Fruit fly (Drosophila melanogaster) whole organism, embryonic: ENCODE data around the gene Tango2.

Source experiments
- Adf1 ChIP-seq: fragments of 200-800 bp; sonication (Bioruptor generic); IDR thresholded peaks from 2 replicates; pipeline ENCODE4 v1.3.6; 2022; ENCODE audit warnings: missing biosample characterization, missing genetic modification characterization
- CG10267 ChIP-seq: fragments of 200-800 bp; sonication (Bioruptor generic); optimal IDR thresholded peaks from 2 replicates; lab custom pipeline; 2018; ENCODE audit warnings: missing biosample characterization, mild to moderate bottlenecking, missing genetic modification characterization, moderate library complexity
- CG10462 ChIP-seq: fragments of 200-800 bp; sonication (Bioruptor generic); optimal IDR thresholded peaks from 2 replicates; lab custom pipeline; 2016; ENCODE audit warnings: missing biosample characterization, missing genetic modification characterization
- CG10543 ChIP-seq: fragments of 200-800 bp; sonication (Bioruptor generic); optimal IDR thresholded peaks from 3 replicates; lab custom pipeline; 2017; ENCODE audit warnings: missing biosample characterization, mild to moderate bottlenecking, missing genetic modification characterization, moderate library complexity
- CG10565 ChIP-seq: fragments of 200-800 bp; sonication (Bioruptor generic); optimal IDR thresholded peaks from 3 replicates; lab custom pipeline; 2016; ENCODE audit warnings: missing biosample characterization, mild to moderate bottlenecking, missing genetic modification characterization
- CG11696 ChIP-seq: fragments of 200-800 bp; sonication (Bioruptor generic); IDR thresholded peaks from 2 replicates; pipeline ENCODE4 v1.3.6; 2022; ENCODE audit warnings: missing biosample characterization, missing genetic modification characterization
- CG1529 ChIP-seq: fragments of 200-800 bp; sonication (Bioruptor generic); optimal IDR thresholded peaks from 3 replicates; lab custom pipeline; 2018; ENCODE audit warnings: missing biosample characterization, missing genetic modification characterization
- CG16863 ChIP-seq: fragments of 200-800 bp; sonication (Bioruptor generic); optimal IDR thresholded peaks from 3 replicates; lab custom pipeline; 2016; ENCODE audit warnings: missing biosample characterization, missing genetic modification characterization
- CG17568 ChIP-seq: fragments of 200-800 bp; sonication (Bioruptor generic); optimal IDR thresholded peaks from 2 replicates; lab custom pipeline; 2018; ENCODE audit warnings: missing biosample characterization, mild to moderate bottlenecking, missing genetic modification characterization, moderate library complexity
- CG1792 ChIP-seq: fragments of 200-800 bp; sonication (Bioruptor generic); optimal IDR thresholded peaks from 2 replicates; lab custom pipeline; 2016; ENCODE audit warnings: missing biosample characterization, missing genetic modification characterization
- CG18599 ChIP-seq: fragments of 200-800 bp; sonication (Bioruptor generic); optimal IDR thresholded peaks from 3 replicates; lab custom pipeline; 2017; ENCODE audit warnings: missing biosample characterization, missing genetic modification characterization, mild to moderate bottlenecking, moderate library complexity, missing genetic modification reagents
- CG18764 ChIP-seq: fragments of 200-800 bp; sonication (Bioruptor generic); optimal IDR thresholded peaks from 3 replicates; lab custom pipeline; 2016; ENCODE audit warnings: missing biosample characterization, missing genetic modification characterization
- CG2678 ChIP-seq: fragments of 200-800 bp; sonication (Bioruptor generic); optimal IDR thresholded peaks from 3 replicates; lab custom pipeline; 2019; ENCODE audit warnings: missing biosample characterization, mild to moderate bottlenecking, missing genetic modification characterization, moderate library complexity
- CG2712 ChIP-seq: fragments of 200-800 bp; optimal IDR thresholded peaks from 3 replicates; lab custom pipeline; 2019; ENCODE audit warnings: missing biosample characterization, mild to moderate bottlenecking, missing genetic modification characterization, moderate library complexity
- CG3995 ChIP-seq: fragments of 200-800 bp; sonication (Bioruptor generic); optimal IDR thresholded peaks from 3 replicates; lab custom pipeline; 2016; ENCODE audit warnings: missing biosample characterization, missing genetic modification characterization
- CG5953 ChIP-seq: fragments of 200-800 bp; sonication (Bioruptor generic); IDR thresholded peaks from 2 replicates; pipeline ENCODE4 v1.3.6; 2022; ENCODE audit warnings: missing biosample characterization, missing genetic modification characterization
- CG7372 ChIP-seq: fragments of 200-800 bp; sonication (Bioruptor generic); IDR thresholded peaks from 2 replicates; pipeline ENCODE4 v1.3.6; 2022; ENCODE audit warnings: missing biosample characterization, missing genetic modification characterization
- CG7745 ChIP-seq: fragments of 200-800 bp; sonication (Bioruptor generic); optimal IDR thresholded peaks from 2 replicates; lab custom pipeline; 2018; ENCODE audit warnings: missing biosample characterization, mild to moderate bottlenecking, missing genetic modification characterization, moderate library complexity
- CG8281 ChIP-seq: fragments of 200-800 bp; sonication (Bioruptor generic); optimal IDR thresholded peaks from 2 replicates; lab custom pipeline; 2018; ENCODE audit warnings: missing biosample characterization, mild to moderate bottlenecking, missing genetic modification characterization, moderate library complexity
- CG8478 ChIP-seq: fragments of >200 bp; optimal IDR thresholded peaks from 2 replicates; lab custom pipeline; 2018
- CG8944 ChIP-seq: fragments of 200-800 bp; sonication (Bioruptor generic); optimal IDR thresholded peaks from 3 replicates; lab custom pipeline; 2016; ENCODE audit warnings: missing biosample characterization, missing genetic modification characterization
- GATAe ChIP-seq: fragments of 200-800 bp; sonication (Bioruptor generic); conservative IDR thresholded peaks from 2 replicates; pipeline ENCODE4 v1.3.6; 2022; ENCODE audit warnings: missing biosample characterization, missing genetic modification characterization
- Gug ChIP-seq: fragments of 200-800 bp; sonication (Bioruptor generic); IDR thresholded peaks from 4 replicates; pipeline ENCODE4 v1.3.6; 2022; ENCODE audit warnings: missing biosample characterization, missing genetic modification characterization
- H2.0 ChIP-seq: fragments of 200-800 bp; sonication (Bioruptor generic); IDR thresholded peaks from 2 replicates; pipeline ENCODE4 v1.3.6; 2022; ENCODE audit warnings: missing biosample characterization, missing genetic modification characterization
- Lhr ChIP-seq: fragments of 200-800 bp; sonication (Bioruptor generic); optimal IDR thresholded peaks from 3 replicates; lab custom pipeline; 2017; ENCODE audit warnings: mild to moderate bottlenecking, missing biosample characterization, missing genetic modification reagents, missing genetic modification characterization
- Lpt ChIP-seq: fragments of >200 bp; optimal IDR thresholded peaks from 2 replicates; lab custom pipeline; 2018; ENCODE audit warnings: missing biosample characterization, missing genetic modification characterization
- MESR4 ChIP-seq: fragments of 200-800 bp; sonication (Bioruptor generic); optimal IDR thresholded peaks from 2 replicates; lab custom pipeline; 2018; ENCODE audit warnings: missing biosample characterization, mild to moderate bottlenecking, missing genetic modification characterization, moderate library complexity
- MTF-1 ChIP-seq: fragments of 200-800 bp; sonication (Bioruptor generic); optimal IDR thresholded peaks from 2 replicates; lab custom pipeline; 2018; ENCODE audit warnings: missing biosample characterization, mild to moderate bottlenecking, missing genetic modification characterization, borderline replicate concordance
- Optix ChIP-seq: fragments of 200-800 bp; sonication (Bioruptor generic); IDR thresholded peaks from 3 replicates; pipeline ENCODE4 v1.3.6; 2022; ENCODE audit warnings: missing biosample characterization, missing genetic modification characterization
- Poxn ChIP-seq: fragments of 200-800 bp; sonication (Bioruptor generic); IDR thresholded peaks from 2 replicates; pipeline ENCODE4 v1.3.6; 2022; ENCODE audit warnings: missing biosample characterization, missing genetic modification characterization
- Ravus ChIP-seq: fragments of 200-800 bp; sonication (Bioruptor generic); IDR thresholded peaks from 2 replicates; pipeline ENCODE4 v1.3.6; 2022; ENCODE audit warnings: missing biosample characterization, missing genetic modification characterization
- Spps ChIP-seq: fragments of 200-800 bp; sonication (Bioruptor generic); optimal IDR thresholded peaks from 2 replicates; lab custom pipeline; 2018; ENCODE audit warnings: missing biosample characterization, mild to moderate bottlenecking, missing genetic modification characterization
- bbx ChIP-seq: fragments of 200-800 bp; sonication (Bioruptor generic); IDR thresholded peaks from 2 replicates; pipeline ENCODE4 v1.3.6; 2022; ENCODE audit warnings: missing biosample characterization, missing genetic modification characterization; ENCODE audit not compliant: partially characterized antibody
- bsh ChIP-seq, 2 experiments: fragments of 200-800 bp; sonication (Bioruptor generic); optimal IDR thresholded peaks; 2 replicates each; lab custom pipeline; 2017 to 2018; ENCODE audit warnings: mild to moderate bottlenecking in 2 of 2, missing biosample characterization in 2 of 2, missing genetic modification characterization in 2 of 2, moderate library complexity in 1 of 2
- chm ChIP-seq: fragments of 200-800 bp; sonication (Bioruptor generic); IDR thresholded peaks from 2 replicates; pipeline ENCODE4 v1.3.6; 2022; ENCODE audit warnings: missing biosample characterization, missing genetic modification characterization
- chn ChIP-seq: fragments of 200-800 bp; sonication (Bioruptor generic); optimal IDR thresholded peaks from 2 replicates; lab custom pipeline; 2016; ENCODE audit warnings: missing biosample characterization, missing genetic modification characterization
- crc ChIP-seq: fragments of 200-800 bp; sonication (Bioruptor generic); optimal IDR thresholded peaks from 2 replicates; lab custom pipeline; 2016; ENCODE audit warnings: missing biosample characterization, missing genetic modification characterization
- dm ChIP-seq: fragments of 200-800 bp; sonication (Bioruptor generic); optimal IDR thresholded peaks from 3 replicates; lab custom pipeline; 2016; ENCODE audit warnings: missing biosample characterization, missing genetic modification characterization
- dmrt99B ChIP-seq: fragments of 200-800 bp; sonication (Bioruptor generic); optimal IDR thresholded peaks from 2 replicates; lab custom pipeline; 2018; ENCODE audit warnings: missing biosample characterization, mild to moderate bottlenecking, missing genetic modification characterization, moderate library complexity
- hth ChIP-seq: fragments of >200 bp; optimal IDR thresholded peaks from 2 replicates; lab custom pipeline; 2017; ENCODE audit warnings: inconsistent platforms
- jing ChIP-seq: fragments of 200-800 bp; sonication (Bioruptor generic); optimal IDR thresholded peaks from 2 replicates; lab custom pipeline; 2018; ENCODE audit warnings: missing biosample characterization, mild to moderate bottlenecking, missing genetic modification characterization
- knrl ChIP-seq: fragments of 200-800 bp; sonication (Bioruptor generic); IDR thresholded peaks from 3 replicates; pipeline ENCODE4 v1.3.6; 2022; ENCODE audit warnings: missing biosample characterization, missing genetic modification characterization; ENCODE audit not compliant: partially characterized antibody
- nerfin-1 ChIP-seq: fragments of 200-800 bp; sonication (Bioruptor generic); optimal IDR thresholded peaks from 3 replicates; lab custom pipeline; 2019; ENCODE audit warnings: missing biosample characterization, mild to moderate bottlenecking, missing genetic modification characterization, moderate library complexity
- p53 ChIP-seq: fragments of 200-800 bp; sonication (Bioruptor generic); optimal IDR thresholded peaks from 2 replicates; lab custom pipeline; 2016; ENCODE audit warnings: missing biosample characterization, missing genetic modification characterization
- pb ChIP-seq: fragments of 200-800 bp; sonication (Bioruptor generic); optimal IDR thresholded peaks from 3 replicates; lab custom pipeline; 2016; ENCODE audit warnings: missing biosample characterization, missing genetic modification characterization
- pros ChIP-seq: fragments of 200-800 bp; sonication (Bioruptor generic); optimal IDR thresholded peaks from 3 replicates; lab custom pipeline; 2019; ENCODE audit warnings: missing biosample characterization, mild to moderate bottlenecking, missing genetic modification characterization, moderate library complexity
- psq ChIP-seq: fragments of 200-800 bp; sonication (Bioruptor generic); optimal IDR thresholded peaks from 2 replicates; lab custom pipeline; 2017; ENCODE audit warnings: missing biosample characterization, missing genetic modification characterization
- tap ChIP-seq: fragments of 200-800 bp; optimal IDR thresholded peaks from 3 replicates; lab custom pipeline; 2019; ENCODE audit warnings: missing biosample characterization, mild to moderate bottlenecking, missing genetic modification characterization, moderate library complexity
- tup ChIP-seq: fragments of 200-800 bp; sonication (Bioruptor generic); optimal IDR thresholded peaks from 2 replicates; lab custom pipeline; 2016; ENCODE audit warnings: missing biosample characterization, mild to moderate bottlenecking, missing genetic modification characterization, moderate library complexity
- usp ChIP-seq: fragments of >200 bp; optimal IDR thresholded peaks from 2 replicates; lab custom pipeline; 2017; ENCODE audit warnings: missing biosample characterization, missing genetic modification characterization
- z ChIP-seq: fragments of 200-800 bp; sonication (Bioruptor generic); IDR thresholded peaks from 3 replicates; pipeline ENCODE4 v1.3.6; 2022; ENCODE audit warnings: missing biosample characterization, missing genetic modification characterization

Tango2 gene

DNA sequence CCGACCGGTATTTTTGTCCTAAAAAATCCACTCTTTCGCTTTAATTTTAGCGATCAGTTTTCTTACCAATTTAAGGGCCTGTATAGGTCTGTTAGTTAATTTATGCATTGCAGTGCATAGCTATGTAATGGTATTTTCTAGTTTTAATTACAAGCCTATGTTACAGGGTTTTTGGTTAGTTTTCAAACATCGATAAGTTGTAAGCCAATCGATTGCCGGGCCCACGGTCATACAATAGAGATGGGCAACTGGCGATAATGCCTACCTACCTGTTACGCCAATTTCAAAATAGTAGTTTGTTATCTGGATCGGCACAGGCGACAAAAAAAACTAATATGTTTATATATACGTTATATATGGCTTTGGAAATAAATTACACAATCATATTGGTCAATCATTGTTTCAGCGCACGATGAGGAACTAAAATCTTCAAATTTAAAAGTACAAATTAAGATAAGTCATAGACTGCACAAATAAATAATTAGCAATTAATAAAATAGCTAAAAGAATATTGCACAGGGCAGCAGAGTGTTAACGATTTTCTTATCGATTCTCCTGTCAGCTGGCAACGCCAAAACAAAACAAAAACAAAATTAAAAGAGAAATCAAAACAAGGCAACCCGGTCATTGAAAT is at the start of gene Tango2, which contains the start of gene tth (continued):
- TF ChIP-seq nerfin-1 (tag; lab: Kevin White, UChicago) (peak; percentile 68), pros (GFP tag; lab: Kevin White, UChicago) (no peak), jing (no peak), Adf1 (GFP tag; lab: Robert Waterston, UW) (peak; percentile 14; the same call in 1 of the 2 replicates), CG17568 (GFP tag; lab: Kevin White, UChicago) (no peak), knrl (GFP tag; lab: Robert Waterston, UW) (peak; percentile 69), bsh (GFP tag; optimal IDR thresholded peaks at IDR 0.05; lab: Kevin White, UChicago) (peak; percentile 43 to 69), dmrt99B (tag; lab: Kevin White, UChicago) (no peak), hth (no peak), CG7745 (tag; lab: Kevin White, UChicago) (no peak), MTF-1 (GFP tag; lab: Kevin White, UChicago) (no peak), CG7372 (GFP tag; lab: Robert Waterston, UW) (peak; percentile 48; the same call in 1 of the 2 replicates), MESR4 (GFP tag; lab: Kevin White, UChicago) (no peak), CG2712 (peak; percentile 70), CG5953 (GFP tag; lab: Robert Waterston, UW) (no peak), CG8478 (lab: Kevin White, UChicago) (no peak), z (GFP tag; lab: Robert Waterston, UW) (no peak; the same call in 2 of the 3 replicates), tap (tag; lab: Kevin White, UChicago) (no peak), Lpt (GFP tag; lab: Kevin White, UChicago) (no peak), psq (GFP tag; lab: Kevin White, UChicago) (no peak), Optix (GFP tag; lab: Robert Waterston, UW) (no peak), CG10565 (no peak), CG3995 (GFP tag; lab: Kevin White, UChicago) (peak; percentile 26), p53 (no peak), CG1529 (GFP tag; lab: Kevin White, UChicago) (no peak), chm (GFP tag; lab: Robert Waterston, UW) (peak; percentile 31; the same call in 1 of the 2 replicates), pb (no peak), CG8944 (GFP tag; lab: Kevin White, UChicago) (peak; percentile 52), CG18599 (peak; percentile 83), CG11696 (GFP tag; lab: Robert Waterston, UW) (no peak), Lhr (GFP tag; lab: Kevin White, UChicago) (peak; percentile 7), CG1792 (no peak), bbx (GFP tag; lab: Robert Waterston, UW) (no peak), CG2678 (tag; lab: Kevin White, UChicago) (peak; percentile 87), crc (GFP tag; lab: Kevin White, UChicago) (peak; percentile 43), CG18764 (peak; percentile 31), CG10543 (peak; percentile 66), Spps (tag; lab: Kevin White, UChicago) (no peak), Poxn (GFP tag; lab: Robert Waterston, UW) (peak; percentile 60), tup (GFP tag; lab: Kevin White, UChicago) (no peak), usp (no peak), CG10462 (peak; percentile 58), GATAe (GFP tag; lab: Robert Waterston, UW) (peak; percentile 41; the same call in 1 of the 2 replicates), chn (GFP tag; lab: Kevin White, UChicago) (peak; percentile 51), CG10267 (peak; percentile 61), Ravus (GFP tag; lab: Robert Waterston, UW) (no peak), Gug (GFP tag; lab: Robert Waterston, UW) (peak; percentile 50; the same call in 2 of the 4 replicates), CG8281 (tag; lab: Kevin White, UChicago) (no peak), H2.0 (GFP tag; lab: Robert Waterston, UW) (peak; percentile 73), dm (GFP tag; lab: Kevin White, UChicago) (no peak), CG16863 (peak; percentile 48)
